Worm (Caenorhabditis elegans): ENCODE measurements around the gene C02H6.1.

The C02H6.1 gene

ce11 chrV:7436911-7437310 is 47.2 kb upstream of the C02H6.1 start (continued):
- TF ChIP-seq elt-3 (tag; optimal IDR thresholded peaks at IDR 0.05) (peak in 2 of 3 experiments; percentile 14 to 91), ZK546.5 (tag; optimal IDR thresholded peaks at IDR 0.05) (no peak), pqm-1 (tag; optimal IDR thresholded peaks at IDR 0.05) (no peak), sea-2 (GFP tag; optimal IDR thresholded peaks at IDR 0.05) (no peak), nhr-23 (tag; optimal IDR thresholded peaks at IDR 0.05) (peak; percentile 72), nhr-76 (tag; optimal IDR thresholded peaks at IDR 0.05) (no peak)

ce11 chrV:7436509-7436908 is 46.8 kb upstream of the C02H6.1 start:
- TF ChIP-seq ceh-16 (tag; optimal IDR thresholded peaks at IDR 0.05) (no peak), hmg-11 (tag; optimal IDR thresholded peaks at IDR 0.05) (no peak), nhr-11 (tag; optimal IDR thresholded peaks at IDR 0.05) (no peak), nhr-76 (tag; optimal IDR thresholded peaks at IDR 0.05) (no peak), nfya-1 (tag; optimal IDR thresholded peaks at IDR 0.05; ENCODE audit: insufficient read depth) (no peak), zag-1 (tag; optimal IDR thresholded peaks at IDR 0.05) (no peak)

- TF ChIP-seq elt-2 (tag; optimal IDR thresholded peaks at IDR 0.05) (no peak), nhr-237 (tag; optimal IDR thresholded peaks at IDR 0.05) (no peak), sea-2 (GFP tag; optimal IDR thresholded peaks at IDR 0.05) (no peak), ztf-4 (tag; optimal IDR thresholded peaks at IDR 0.05) (no peak), nhr-23 (tag; optimal IDR thresholded peaks at IDR 0.05) (peak; percentile 70), nfya-1 (tag; optimal IDR thresholded peaks at IDR 0.05; ENCODE audit: insufficient read depth) (no peak), egl-5 (tag; optimal IDR thresholded peaks at IDR 0.05) (no peak), nhr-11 (tag; optimal IDR thresholded peaks at IDR 0.05) (no peak), nhr-12 (tag; optimal IDR thresholded peaks at IDR 0.05) (no peak), unc-39 (tag; optimal IDR thresholded peaks at IDR 0.05) (no peak), lin-39 (tag; optimal IDR thresholded peaks at IDR 0.05) (no peak), elt-3 (tag; optimal IDR thresholded peaks at IDR 0.05) (no peak), R02D3.7 (tag; optimal IDR thresholded peaks at IDR 0.05) (no peak), nhr-43 (tag; optimal IDR thresholded peaks at IDR 0.05; ENCODE audit: poor library complexity, severe bottlenecking) (peak; percentile 46), ztf-11 (tag; optimal IDR thresholded peaks at IDR 0.05) (no peak), skn-1 (tag; optimal IDR thresholded peaks at IDR 0.05) (no peak), mdl-1 (tag; optimal IDR thresholded peaks at IDR 0.05) (no peak), hmg-11 (tag; optimal IDR thresholded peaks at IDR 0.05) (peak; percentile 11), ceh-28 (tag; optimal IDR thresholded peaks at IDR 0.05) (no peak), nhr-25 (tag; optimal IDR thresholded peaks at IDR 0.05) (peak; percentile 14), pha-4 (tag; optimal IDR thresholded peaks at IDR 0.05) (no peak), fkh-2 (tag; optimal IDR thresholded peaks at IDR 0.05) (no peak)
Measured at ce11 chrV:7435376-7436204, 45.9 kb upstream of the C02H6.1 start, which contains the start of the genes ddo-2 and F25E5.8. TSS of gene ddo-2 (minus strand) at chrV:7435705. TSS of gene F25E5.8 (plus strand) at chrV:7435930.

ce11 chrV:7434805-7435363 is 45.2 kb upstream of the C02H6.1 start:
- no peak for TF ChIP-seq aly-2 (tag; optimal IDR thresholded peaks at IDR 0.05)
- no peak for TF ChIP-seq ZK546.5 (tag; optimal IDR thresholded peaks at IDR 0.05)
- no peak for TF ChIP-seq fkh-2 (tag; optimal IDR thresholded peaks at IDR 0.05)
- TF ChIP-seq nfya-1 (tag; optimal IDR thresholded peaks at IDR 0.05; ENCODE audit: insufficient read depth): peak; percentile 50
- peak; percentile 76 for TF ChIP-seq mdl-1 (tag; optimal IDR thresholded peaks at IDR 0.05)
- TF ChIP-seq nhr-43 (tag; optimal IDR thresholded peaks at IDR 0.05; ENCODE audit: poor library complexity, severe bottlenecking): no peak
- TF ChIP-seq ama-1 (optimal IDR thresholded peaks at IDR 0.05): peak; percentile 42
- TF ChIP-seq zag-1 (tag; optimal IDR thresholded peaks at IDR 0.05): no peak
- TF ChIP-seq lsy-12 (tag; optimal IDR thresholded peaks at IDR 0.05): no peak
- TF ChIP-seq fkh-10 (GFP tag; optimal IDR thresholded peaks at IDR 0.05): peak; percentile 40
- no peak for TF ChIP-seq nhr-11 (tag; optimal IDR thresholded peaks at IDR 0.05)
- TF ChIP-seq ceh-82 (tag; optimal IDR thresholded peaks at IDR 0.05): no peak
- TF ChIP-seq egl-5 (tag; optimal IDR thresholded peaks at IDR 0.05): peak; percentile 69
- TF ChIP-seq jun-1 (tag; optimal IDR thresholded peaks at IDR 0.05): no peak
- peak; percentile 51 for TF ChIP-seq lin-39 (tag; optimal IDR thresholded peaks at IDR 0.05)
- peak; percentile 91 for TF ChIP-seq pqm-1 (tag; optimal IDR thresholded peaks at IDR 0.05)
- TF ChIP-seq hmg-11 (tag; optimal IDR thresholded peaks at IDR 0.05): peak; percentile 27
- TF ChIP-seq egl-27 (tag; optimal IDR thresholded peaks at IDR 0.05): no peak
- TF ChIP-seq nhr-25 (tag; optimal IDR thresholded peaks at IDR 0.05): no peak
- no peak for TF ChIP-seq nhr-28 (tag; optimal IDR thresholded peaks at IDR 0.05)
- TF ChIP-seq eor-1 (tag; optimal IDR thresholded peaks at IDR 0.05): no peak
- TF ChIP-seq elt-1 (tag; optimal IDR thresholded peaks at IDR 0.05): peak; percentile 4
- TF ChIP-seq lin-15B (tag; optimal IDR thresholded peaks at IDR 0.05): peak; percentile 9
- TF ChIP-seq ztf-11 (tag; optimal IDR thresholded peaks at IDR 0.05): no peak
- peak; percentile 62 for TF ChIP-seq skn-1 (tag; optimal IDR thresholded peaks at IDR 0.05)
- no peak for TF ChIP-seq nhr-12 (tag; optimal IDR thresholded peaks at IDR 0.05)
- TF ChIP-seq nhr-67 (tag; optimal IDR thresholded peaks at IDR 0.05): no peak
- no peak for TF ChIP-seq ceh-16 (tag; optimal IDR thresholded peaks at IDR 0.05)
- TF ChIP-seq mml-1 (tag; optimal IDR thresholded peaks at IDR 0.05): no peak
- peak; percentile 74 for TF ChIP-seq elt-2 (tag; optimal IDR thresholded peaks at IDR 0.05)
- TF ChIP-seq sea-2 (GFP tag; optimal IDR thresholded peaks at IDR 0.05): no peak
- peak; percentile 60 for TF ChIP-seq pha-4 (tag; optimal IDR thresholded peaks at IDR 0.05)
- no peak for TF ChIP-seq unc-62 (GFP tag; optimal IDR thresholded peaks at IDR 0.05)
- TF ChIP-seq ztf-4 (tag; optimal IDR thresholded peaks at IDR 0.05): no peak
- peak; percentile 21 for TF ChIP-seq snpc-4 (tag; optimal IDR thresholded peaks at IDR 0.05)

All from whole organism, L3 larva.